Fruit fly (Drosophila melanogaster) whole organism, prepupa: ENCODE data around the gene CG11854.

Experiments used
- CG6854 ChIP-seq: fragments of 200-800 bp; sonication (Bioruptor generic); optimal IDR thresholded peaks from 2 replicates; lab custom pipeline; 2017; ENCODE audit warnings: missing biosample characterization, mild to moderate bottlenecking, missing genetic modification characterization
- Eip93F ChIP-seq: fragments of 200-800 bp; sonication (Bioruptor generic); optimal IDR thresholded peaks from 2 replicates; lab custom pipeline; 2016; ENCODE audit warnings: missing biosample characterization, mild to moderate bottlenecking, missing genetic modification characterization
- dac ChIP-seq: fragments of 200-800 bp; sonication (Bioruptor generic); optimal IDR thresholded peaks from 2 replicates; lab custom pipeline; 2017; ENCODE audit warnings: missing biosample characterization, mild to moderate bottlenecking, missing genetic modification characterization
- salr ChIP-seq, 2 experiments: fragments of 200-800 bp; sonication (Bioruptor generic); optimal IDR thresholded peaks; 3 replicates each; lab custom pipeline; 2016 to 2018; ENCODE audit warnings: missing biosample characterization in 2 of 2, missing genetic modification characterization in 2 of 2, mild to moderate bottlenecking in 1 of 2
- ss ChIP-seq, 2 experiments: fragments of 200-800 bp; sonication (Bioruptor generic); optimal IDR thresholded peaks; 2 replicates in 1 of 2; 3 replicates in 1 of 2; lab custom pipeline; 2017 to 2018; ENCODE audit warnings: mild to moderate bottlenecking in 2 of 2, missing biosample characterization in 2 of 2, missing genetic modification characterization in 2 of 2, moderate library complexity in 1 of 2

- TF ChIP-seq salr (GFP tag; optimal IDR thresholded peaks at IDR 0.05; lab: Kevin White, UChicago): no peak
- no peak for TF ChIP-seq dac (GFP tag; lab: Kevin White, UChicago)
- no peak for TF ChIP-seq ss (GFP tag; optimal IDR thresholded peaks at IDR 0.05; lab: Kevin White, UChicago)
- no peak for TF ChIP-seq CG6854 (GFP tag; lab: Kevin White, UChicago)
- no peak for TF ChIP-seq Eip93F (GFP tag; lab: Kevin White, UChicago)
These were observed 18.9 kb downstream of the CG11854 start for dm6 chr3R:25260670-25261069.
